Worm (Caenorhabditis elegans) whole organism, young adult: ENCODE results near the gene T03E6.9.

Source experiments
- F23B12.7 ChIP-seq: sonication (generic microtip); optimal IDR thresholded peaks from 2 replicates; lab custom pipeline; 2017; ENCODE audit warnings: missing genetic modification characterization, mild to moderate bottlenecking, missing compliant biosample characterization, antibody characterized with exemption, moderate library complexity; ENCODE audit not compliant: insufficient read depth
- egl-44 ChIP-seq: fragments of 200-800 bp; sonication (Bioruptor generic); IDR thresholded peaks from 2 replicates; pipeline ENCODE4 v1.3.6; 2022; ENCODE audit warnings: missing genetic modification reagents, missing genetic modification characterization, missing compliant biosample characterization
- madf-10 ChIP-seq: sonication (generic microtip); optimal IDR thresholded peaks from 2 replicates; lab custom pipeline; 2016; ENCODE audit warnings: mild to moderate bottlenecking, missing genetic modification characterization, missing compliant biosample characterization
- nhr-27 ChIP-seq: fragments of 200-800 bp; sonication (Bioruptor generic); optimal IDR thresholded peaks from 2 replicates; lab custom pipeline; 2018; ENCODE audit warnings: mild to moderate bottlenecking, missing genetic modification characterization, moderate library complexity, missing compliant biosample characterization
- tbp1 ChIP-seq: fragments of 200-800 bp; sonication (Bioruptor generic); optimal IDR thresholded peaks from 2 replicates; lab custom pipeline; 2018; ENCODE audit warnings: mild to moderate bottlenecking, missing genetic modification characterization, missing compliant biosample characterization
- tlf-1 ChIP-seq: fragments of 200-800 bp; sonication (Bioruptor generic); optimal IDR thresholded peaks from 2 replicates; lab custom pipeline; 2018; ENCODE audit warnings: mild to moderate bottlenecking, missing genetic modification characterization, missing compliant biosample characterization

- TF ChIP-seq tbp1 (GFP tag; lab: Kevin White, UChicago): no peak
- no peak for TF ChIP-seq madf-10 (tag; lab: Kevin White, UChicago)
- TF ChIP-seq nhr-27 (tag; lab: Kevin White, UChicago): no peak
- TF ChIP-seq tlf-1: no peak
- no peak for TF ChIP-seq F23B12.7 (tag; lab: Kevin White, UChicago)
- no peak for TF ChIP-seq egl-44 (GFP tag; lab: Robert Waterston, UW)
Measured at ce11 chrV:16582973-16583372, 17.6 kb downstream of the T03E6.9 start, which contains the start of gene str-150.
